Fruit fly (Drosophila melanogaster) ovary, adult (tissue): ENCODE data around the gene Hr4.

Experiments used
- CG17801 ChIP-seq: fragments of 200-800 bp; optimal IDR thresholded peaks from 2 replicates; lab custom pipeline; 2019; ENCODE audit warnings: missing biosample characterization, mild to moderate bottlenecking, missing genetic modification characterization, moderate library complexity; ENCODE audit not compliant: partially characterized antibody

Hr4 gene

dm6 chrX:1964409-1965345 lies 22.9 kb downstream of the Hr4 start:
- no peak for TF ChIP-seq CG17801 (GFP tag; lab: Kevin White, UChicago)

- no peak for TF ChIP-seq CG17801 (GFP tag; lab: Kevin White, UChicago)
These were observed 23.8 kb downstream of the Hr4 start for dm6 chrX:1965512-1965911.

- peak; percentile 57 for TF ChIP-seq CG17801 (GFP tag; lab: Kevin White, UChicago)
These were observed 24.4 kb downstream of the Hr4 start for dm6 chrX:1965979-1966778.

dm6 chrX:1966779-1967520 lies 25.2 kb downstream of the Hr4 start:
- no peak for TF ChIP-seq CG17801 (GFP tag; lab: Kevin White, UChicago)

- TF ChIP-seq CG17801 (GFP tag; lab: Kevin White, UChicago): no peak
These were observed 26.4 kb downstream of the Hr4 start for dm6 chrX:1968152-1968551.

- TF ChIP-seq CG17801 (GFP tag; lab: Kevin White, UChicago): peak; percentile 40
These were observed 27.0 kb downstream of the Hr4 start for dm6 chrX:1968581-1969258.

dm6 chrX:1969775-1970574 lies 28.2 kb downstream of the Hr4 start:
- TF ChIP-seq CG17801 (GFP tag; lab: Kevin White, UChicago): no peak

dm6 chrX:1970575-1971325 lies 29.0 kb downstream of the Hr4 start:
- TF ChIP-seq CG17801 (GFP tag; lab: Kevin White, UChicago): no peak

- TF ChIP-seq CG17801 (GFP tag; lab: Kevin White, UChicago): no peak
These were observed 30.4 kb downstream of the Hr4 start for dm6 chrX:1972150-1972549.

- TF ChIP-seq CG17801 (GFP tag; lab: Kevin White, UChicago): peak; percentile 42
These were observed 34.3 kb downstream of the Hr4 start for dm6 chrX:1975879-1976601.

dm6 chrX:1979031-1979430 lies 37.3 kb downstream of the Hr4 start:
- TF ChIP-seq CG17801 (GFP tag; lab: Kevin White, UChicago): no peak

dm6 chrX:1979673-1980072 lies 37.9 kb downstream of the Hr4 start:
- no peak for TF ChIP-seq CG17801 (GFP tag; lab: Kevin White, UChicago)
